Worm (Caenorhabditis elegans) whole organism, L2 larva: Measurements from ENCODE around the gene twk-11.
"Not testable (repeated sequence)": the region's sequence is repeated elsewhere in the genome, so short reads cannot be mapped to it uniquely, and the experiment has no call there.

Experiments
- C34F6.9 ChIP-seq: fragments of 150-350 bp; optimal IDR thresholded peaks from 2 replicates; lab custom pipeline; 2014; ENCODE audit warnings: missing biosample characterization, missing genetic modification characterization
- F13H6.1 ChIP-seq: sonication (generic microtip); optimal IDR thresholded peaks from 2 replicates; lab custom pipeline; 2016; ENCODE audit warnings: missing genetic modification characterization, missing compliant biosample characterization
- R02D3.7 ChIP-seq: fragments of 150-350 bp; optimal IDR thresholded peaks from 2 replicates; lab custom pipeline; 2014; ENCODE audit warnings: missing biosample characterization, missing genetic modification characterization
- Y55F3AM.14 ChIP-seq: fragments of 200-800 bp; sonication (Bioruptor generic); optimal IDR thresholded peaks from 2 replicates; lab custom pipeline; 2018; ENCODE audit warnings: mild to moderate bottlenecking, missing genetic modification characterization, missing compliant biosample characterization
- ZK546.5 ChIP-seq: sonication (generic microtip); optimal IDR thresholded peaks from 2 replicates; lab custom pipeline; 2017; ENCODE audit warnings: missing biosample characterization, missing genetic modification characterization
- alr-1 ChIP-seq: fragments of 150-350 bp; optimal IDR thresholded peaks from 2 replicates; lab custom pipeline; 2014; ENCODE audit warnings: missing biosample characterization, missing genetic modification characterization
- aly-2 ChIP-seq: fragments of 150-350 bp; optimal IDR thresholded peaks from 2 replicates; lab custom pipeline; 2014; ENCODE audit warnings: missing biosample characterization, missing genetic modification characterization
- ama-1 ChIP-seq: fragments of 150-350 bp; optimal IDR thresholded peaks from 2 replicates; lab custom pipeline; 2018; ENCODE audit warnings: inconsistent platforms
- blmp-1 ChIP-seq: sonication (generic microtip); optimal IDR thresholded peaks from 2 replicates; lab custom pipeline; 2017; ENCODE audit warnings: missing genetic modification characterization, mild to moderate bottlenecking, missing compliant biosample characterization, antibody characterized with exemption, moderate library complexity; ENCODE audit not compliant: insufficient read depth
- ceh-16 ChIP-seq: fragments of 150-350 bp; optimal IDR thresholded peaks from 2 replicates; lab custom pipeline; 2014; ENCODE audit warnings: missing biosample characterization, missing genetic modification characterization
- ceh-82 ChIP-seq: fragments of 150-350 bp; optimal IDR thresholded peaks from 2 replicates; lab custom pipeline; 2014; ENCODE audit warnings: missing biosample characterization, missing genetic modification characterization
- crh-2 ChIP-seq: sonication (generic microtip); optimal IDR thresholded peaks from 2 replicates; lab custom pipeline; 2017; ENCODE audit warnings: missing biosample characterization, missing genetic modification characterization
- dmd-4 ChIP-seq: sonication (generic microtip); optimal IDR thresholded peaks from 2 replicates; lab custom pipeline; 2017; ENCODE audit warnings: missing biosample characterization, missing genetic modification characterization
- egl-27 ChIP-seq: sonication (generic microtip); optimal IDR thresholded peaks from 3 replicates; lab custom pipeline; 2017; ENCODE audit warnings: missing biosample characterization, missing genetic modification reagents, missing genetic modification characterization
- elt-1 ChIP-seq: fragments of 150-350 bp; optimal IDR thresholded peaks from 2 replicates; lab custom pipeline; 2014; ENCODE audit warnings: missing biosample characterization, missing genetic modification characterization
- elt-3 ChIP-seq: sonication (generic microtip); optimal IDR thresholded peaks from 2 replicates; lab custom pipeline; 2017; ENCODE audit warnings: missing biosample characterization, missing genetic modification characterization
- fos-1 ChIP-seq: fragments of 150-350 bp; optimal IDR thresholded peaks from 2 replicates; lab custom pipeline; 2014; ENCODE audit warnings: missing biosample characterization, missing genetic modification characterization
- gmeb-1 ChIP-seq: fragments of 150-350 bp; optimal IDR thresholded peaks from 2 replicates; lab custom pipeline; 2014; ENCODE audit warnings: missing biosample characterization, missing genetic modification characterization
- lin-11 ChIP-seq: fragments of 150-350 bp; sonication (generic microtip); optimal IDR thresholded peaks from 2 replicates; lab custom pipeline; 2014; ENCODE audit warnings: missing biosample characterization, missing genetic modification characterization, inconsistent platforms, mixed read lengths
- lin-13 ChIP-seq: fragments of 150-350 bp; optimal IDR thresholded peaks from 2 replicates; lab custom pipeline; 2014; ENCODE audit warnings: missing biosample characterization, missing genetic modification reagents, missing genetic modification characterization
- lin-39 ChIP-seq: fragments of 150-350 bp; optimal IDR thresholded peaks from 2 replicates; lab custom pipeline; 2014; ENCODE audit warnings: missing biosample characterization, missing genetic modification reagents, missing genetic modification characterization
- lsy-2 ChIP-seq, 2 experiments: fragments of 150-350 bp in 1 of 2; sonication (generic microtip) in 1 of 2; optimal IDR thresholded peaks; 2 replicates each; lab custom pipeline; 2014 to 2017; ENCODE audit warnings: missing biosample characterization in 2 of 2, missing genetic modification characterization in 2 of 2
- mab-5 ChIP-seq: fragments of 150-350 bp; optimal IDR thresholded peaks from 2 replicates; lab custom pipeline; 2014; ENCODE audit warnings: missing biosample characterization, missing genetic modification characterization
- mbf-1 ChIP-seq: sonication (generic microtip); optimal IDR thresholded peaks from 2 replicates; lab custom pipeline; 2017; ENCODE audit warnings: missing biosample characterization, missing genetic modification characterization
- mdl-1 ChIP-seq, 2 experiments: fragments of 150-350 bp in 1 of 2; sonication (generic microtip) in 1 of 2; optimal IDR thresholded peaks; 2 replicates each; lab custom pipeline; 2017; ENCODE audit warnings: missing biosample characterization in 2 of 2, missing genetic modification characterization in 2 of 2
- nhr-10 ChIP-seq: sonication (generic microtip); optimal IDR thresholded peaks from 2 replicates; lab custom pipeline; 2017; ENCODE audit warnings: missing biosample characterization, missing genetic modification characterization
- nhr-11 ChIP-seq: fragments of 150-350 bp; optimal IDR thresholded peaks from 2 replicates; lab custom pipeline; 2014; ENCODE audit warnings: missing biosample characterization, missing genetic modification characterization
- nhr-12 ChIP-seq: fragments of 150-350 bp; optimal IDR thresholded peaks from 2 replicates; lab custom pipeline; 2014; ENCODE audit warnings: missing biosample characterization, missing genetic modification characterization
- nhr-129 ChIP-seq: fragments of 150-350 bp; optimal IDR thresholded peaks from 2 replicates; lab custom pipeline; 2014; ENCODE audit warnings: missing biosample characterization, missing genetic modification characterization
- nhr-21 ChIP-seq: fragments of 150-350 bp; optimal IDR thresholded peaks from 2 replicates; lab custom pipeline; 2014; ENCODE audit warnings: missing biosample characterization, missing genetic modification characterization
- nhr-23 ChIP-seq: fragments of 150-350 bp; optimal IDR thresholded peaks from 2 replicates; lab custom pipeline; 2014; ENCODE audit warnings: missing biosample characterization, missing genetic modification reagents, missing genetic modification characterization
- nhr-237 ChIP-seq: fragments of 150-350 bp; optimal IDR thresholded peaks from 2 replicates; lab custom pipeline; 2014; ENCODE audit warnings: missing biosample characterization, missing genetic modification characterization
- nhr-25 ChIP-seq: fragments of 150-350 bp; sonication (generic microtip); optimal IDR thresholded peaks from 3 replicates; lab custom pipeline; 2014; ENCODE audit warnings: missing biosample characterization, missing genetic modification characterization
- nhr-6 ChIP-seq: fragments of 150-350 bp; optimal IDR thresholded peaks from 2 replicates; lab custom pipeline; 2014; ENCODE audit warnings: missing biosample characterization, missing genetic modification characterization
- nhr-77 ChIP-seq: fragments of 150-350 bp; optimal IDR thresholded peaks from 2 replicates; lab custom pipeline; 2014; ENCODE audit warnings: missing biosample characterization, missing genetic modification characterization
- peb-1 ChIP-seq: fragments of 150-350 bp; optimal IDR thresholded peaks from 2 replicates; lab custom pipeline; 2014; ENCODE audit warnings: missing biosample characterization, missing genetic modification characterization
- sem-4 ChIP-seq: fragments of 150-350 bp; optimal IDR thresholded peaks from 2 replicates; lab custom pipeline; 2014; ENCODE audit warnings: missing biosample characterization, missing genetic modification reagents, missing genetic modification characterization
- skn-1 ChIP-seq: sonication (generic microtip); optimal IDR thresholded peaks from 2 replicates; lab custom pipeline; 2017; ENCODE audit warnings: missing biosample characterization, missing genetic modification characterization
- sma-3 ChIP-seq: sonication (generic microtip); optimal IDR thresholded peaks from 2 replicates; lab custom pipeline; 2016; ENCODE audit warnings: missing genetic modification reagents, missing genetic modification characterization, missing compliant biosample characterization
- sma-9 ChIP-seq, 2 experiments: fragments of 150-350 bp in 1 of 2; sonication (generic microtip) in 1 of 2; optimal IDR thresholded peaks; 2 replicates each; lab custom pipeline; 2014 to 2016; ENCODE audit warnings: missing genetic modification characterization in 2 of 2, mild to moderate bottlenecking in 1 of 2, missing biosample characterization in 1 of 2, missing compliant biosample characterization in 1 of 2, missing genetic modification reagents in 1 of 2, moderate library complexity in 1 of 2
- snpc-4 ChIP-seq: fragments of 150-350 bp; optimal IDR thresholded peaks from 2 replicates; lab custom pipeline; 2014; ENCODE audit warnings: missing biosample characterization, missing genetic modification characterization
- unc-39 ChIP-seq: fragments of 150-350 bp; optimal IDR thresholded peaks from 2 replicates; lab custom pipeline; 2014; ENCODE audit warnings: missing biosample characterization, missing genetic modification characterization
- unc-62 ChIP-seq: fragments of 150-350 bp; optimal IDR thresholded peaks from 2 replicates; lab custom pipeline; 2014; ENCODE audit warnings: missing biosample characterization, missing genetic modification reagents, missing genetic modification characterization
- zag-1 ChIP-seq: fragments of 150-350 bp; optimal IDR thresholded peaks from 2 replicates; lab custom pipeline; 2014; ENCODE audit warnings: missing biosample characterization, missing genetic modification characterization
- ztf-1 ChIP-seq: fragments of 200-800 bp; sonication (Bioruptor generic); conservative IDR thresholded peaks from 2 replicates; pipeline ENCODE4 v1.3.6; 2022; ENCODE audit warnings: missing genetic modification characterization, missing compliant biosample characterization
- ztf-11 ChIP-seq: sonication (generic microtip); optimal IDR thresholded peaks from 2 replicates; lab custom pipeline; 2017; ENCODE audit warnings: missing biosample characterization, missing genetic modification characterization
- ztf-4 ChIP-seq: fragments of 150-350 bp; optimal IDR thresholded peaks from 2 replicates; lab custom pipeline; 2014; ENCODE audit warnings: missing biosample characterization, missing genetic modification characterization

The twk-11 gene

DNA sequence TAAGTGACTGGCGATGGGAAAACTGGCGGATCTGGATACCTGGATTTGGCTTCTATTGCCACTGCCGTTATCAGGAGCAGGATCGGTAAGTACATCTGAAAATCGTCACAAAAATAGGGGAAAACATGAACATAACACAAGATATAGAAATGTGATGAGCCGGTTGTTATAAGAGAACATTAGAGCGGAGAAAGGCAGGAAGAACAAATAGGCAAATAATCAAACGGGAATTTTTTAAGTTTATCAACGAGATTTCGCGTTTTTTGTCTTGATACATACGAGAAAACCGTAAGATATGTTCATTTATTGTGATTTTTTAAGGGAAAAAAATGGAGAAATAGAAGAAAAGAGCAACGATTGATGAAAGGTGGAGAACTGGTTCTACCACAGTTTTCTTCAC is 28.9 kb upstream of the twk-11 start, which contains the start of gene Y57E12AR.1:
Y57E12AR.1 (minus strand) TSS at position 101 of the 400 bp plus-strand sequence.
- TF ChIP-seq aly-2 (tag; lab: Kevin White, UChicago), result no peak
- TF ChIP-seq egl-27 (tag; lab: Kevin White, UChicago), result no peak
- TF ChIP-seq nhr-10, result no peak
- TF ChIP-seq mdl-1 (tag; optimal IDR thresholded peaks at IDR 0.05; lab: Kevin White, UChicago), result no peak
- TF ChIP-seq lsy-2 (tag; optimal IDR thresholded peaks at IDR 0.05; lab: Kevin White, UChicago), result no peak
- TF ChIP-seq crh-2 (tag; lab: Kevin White, UChicago), result no peak
- no peak for TF ChIP-seq C34F6.9 (tag; lab: Kevin White, UChicago)
- no peak for TF ChIP-seq ama-1 (lab: Kevin White, UChicago)
- no peak for TF ChIP-seq elt-3 (tag; lab: Kevin White, UChicago)
- no peak for TF ChIP-seq elt-1 (tag; lab: Kevin White, UChicago)
- TF ChIP-seq dmd-4 (tag; lab: Kevin White, UChicago), result no peak
- no peak for TF ChIP-seq ceh-16 (tag; lab: Kevin White, UChicago)
- no peak for TF ChIP-seq nhr-11 (tag; lab: Kevin White, UChicago)
- TF ChIP-seq ztf-4, result no peak
- no peak for TF ChIP-seq F13H6.1 (tag; lab: Kevin White, UChicago)
- TF ChIP-seq mab-5, result no peak
- TF ChIP-seq Y55F3AM.14 (GFP tag; lab: Kevin White, UChicago), result no peak
- TF ChIP-seq lin-13 (GFP tag; lab: Kevin White, UChicago), result no peak
- TF ChIP-seq ztf-11, result no peak
- no peak for TF ChIP-seq ztf-1 (GFP tag; lab: Robert Waterston, UW)

DNA sequence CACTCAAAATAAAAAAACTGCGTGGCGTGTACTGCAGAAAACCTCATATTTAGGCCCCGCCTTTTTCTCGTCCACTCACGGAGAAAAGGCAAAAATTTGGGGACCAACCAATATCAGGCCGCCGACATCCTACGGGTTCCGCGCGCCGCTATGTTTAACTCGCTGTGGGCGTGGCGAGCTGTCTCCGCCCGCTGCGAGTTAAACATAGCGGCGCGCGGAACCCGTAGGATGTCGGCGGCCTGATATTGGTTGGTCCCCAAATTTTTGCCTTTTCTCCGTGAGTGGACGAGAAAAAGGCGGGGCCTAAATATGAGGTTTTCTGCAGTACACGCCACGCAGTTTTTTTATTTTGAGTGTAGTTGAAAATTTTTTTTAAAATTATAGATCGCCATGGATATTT is 26.4 kb upstream of the twk-11 start, which contains the start of gene tmem-258:
tmem-258 (plus strand) TSS at position 385 of the 400 bp plus-strand sequence.
- TF ChIP-seq nhr-23; F13H6.1 (tag; lab: Kevin White, UChicago); Y55F3AM.14 (GFP tag; lab: Kevin White, UChicago): not testable (repeated sequence)

DNA sequence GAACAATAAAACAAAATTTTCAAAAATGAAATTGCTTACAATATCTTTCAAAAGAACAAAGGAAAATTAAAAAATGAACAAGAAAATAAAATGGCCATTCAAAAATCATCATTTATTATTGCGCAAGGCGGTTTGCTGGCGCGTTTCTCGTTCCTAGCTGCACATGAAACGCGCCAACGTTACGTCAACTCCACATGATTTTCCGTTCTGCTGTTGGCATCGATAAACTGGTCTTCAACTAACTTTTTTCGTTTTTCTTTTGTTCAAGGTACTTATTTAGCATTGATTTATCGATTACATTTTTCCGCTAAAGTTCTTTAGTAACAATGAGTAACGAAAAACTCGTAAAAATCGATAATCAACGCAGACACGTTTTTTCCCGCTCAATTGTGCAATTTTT is 24.0 kb upstream of the twk-11 start, which contains the start of the genes Y57E12AL.6 and Y57E12AL.1:
Y57E12AL.6 (minus strand) TSS at position 75 of the 400 bp plus-strand sequence.
Y57E12AL.1 (plus strand) TSS at position 135 of the 400 bp plus-strand sequence.
- TF ChIP-seq nhr-21, result peak; percentile 73
- TF ChIP-seq nhr-25 (tag; lab: Kevin White, UChicago), result peak; percentile 91
- TF ChIP-seq nhr-11 (tag; lab: Kevin White, UChicago), result no peak
- peak; percentile 92 for TF ChIP-seq crh-2 (tag; lab: Kevin White, UChicago)
- peak; percentile 67 to 89 for TF ChIP-seq lsy-2 (tag; optimal IDR thresholded peaks at IDR 0.05; lab: Kevin White, UChicago)
- peak; percentile 7 for TF ChIP-seq R02D3.7 (tag; lab: Kevin White, UChicago)
- peak; percentile 83 for TF ChIP-seq F13H6.1 (tag; lab: Kevin White, UChicago)
- no peak for TF ChIP-seq nhr-77
- TF ChIP-seq dmd-4 (tag; lab: Kevin White, UChicago), result no peak
- peak; percentile 77 for TF ChIP-seq ztf-4
- TF ChIP-seq nhr-129, result peak; percentile 91
- peak; percentile 86 for TF ChIP-seq gmeb-1
- peak; percentile 80 for TF ChIP-seq sma-3
- no peak for TF ChIP-seq nhr-23
- TF ChIP-seq nhr-10, result no peak
- no peak for TF ChIP-seq nhr-12 (tag; lab: Kevin White, UChicago)
- peak; percentile 51 for TF ChIP-seq fos-1 (tag; lab: Kevin White, UChicago)
- TF ChIP-seq mbf-1, result no peak
- no peak for TF ChIP-seq unc-39 (tag; lab: Kevin White, UChicago)
- TF ChIP-seq nhr-6, result peak; percentile 75
- peak; percentile 17 for TF ChIP-seq zag-1
- TF ChIP-seq lin-13 (GFP tag; lab: Kevin White, UChicago), result peak; percentile 73
- TF ChIP-seq egl-27 (tag; lab: Kevin White, UChicago), result peak; percentile 49
- TF ChIP-seq unc-62, result no peak
- no peak for TF ChIP-seq lin-39 (tag; lab: Kevin White, UChicago)
- no peak for TF ChIP-seq ZK546.5
- TF ChIP-seq sem-4 (tag; lab: Kevin White, UChicago), result peak; percentile 79
- TF ChIP-seq sma-9 (GFP tag; optimal IDR thresholded peaks at IDR 0.05; lab: Kevin White, UChicago), result peak; percentile 88
- TF ChIP-seq sma-9 (tag; optimal IDR thresholded peaks at IDR 0.05; lab: Kevin White, UChicago), result no peak
- no peak for TF ChIP-seq ceh-82 (tag; lab: Kevin White, UChicago)
- TF ChIP-seq ztf-1 (GFP tag; lab: Robert Waterston, UW), result no peak
- no peak for TF ChIP-seq peb-1 (tag; lab: Kevin White, UChicago)
- TF ChIP-seq ama-1 (lab: Kevin White, UChicago), result no peak
- TF ChIP-seq ceh-16 (tag; lab: Kevin White, UChicago), result no peak
- no peak for TF ChIP-seq alr-1 (tag; lab: Kevin White, UChicago)
- TF ChIP-seq lin-11 (tag; lab: Kevin White, UChicago), result peak; percentile 51
- TF ChIP-seq ztf-11, result no peak
- TF ChIP-seq elt-3 (tag; lab: Kevin White, UChicago), result no peak
- peak; percentile 67 for TF ChIP-seq skn-1
- TF ChIP-seq mab-5, result peak; percentile 37
- peak; percentile 60 for TF ChIP-seq snpc-4 (tag; lab: Kevin White, UChicago)
- TF ChIP-seq mdl-1 (tag; optimal IDR thresholded peaks at IDR 0.05; lab: Kevin White, UChicago), result peak in 1 of 2 experiments; percentile 31
- TF ChIP-seq nhr-237 (tag; lab: Kevin White, UChicago), result peak; percentile 28
- no peak for TF ChIP-seq aly-2 (tag; lab: Kevin White, UChicago)
- TF ChIP-seq blmp-1, result peak; percentile 36
